Worm (Caenorhabditis elegans): ENCODE measurements around the gene ceh-41.

- TF ChIP-seq F13H6.1 (tag; optimal IDR thresholded peaks at IDR 0.05) (no peak), nhr-12 (tag; optimal IDR thresholded peaks at IDR 0.05) (no peak), alr-1 (tag; optimal IDR thresholded peaks at IDR 0.05) (no peak), ceh-82 (tag; optimal IDR thresholded peaks at IDR 0.05) (no peak), ama-1 (optimal IDR thresholded peaks at IDR 0.05) (no peak), ztf-4 (tag; optimal IDR thresholded peaks at IDR 0.05) (no peak), nhr-237 (tag; optimal IDR thresholded peaks at IDR 0.05) (no peak), dmd-4 (tag; optimal IDR thresholded peaks at IDR 0.05) (no peak), ztf-11 (tag; optimal IDR thresholded peaks at IDR 0.05) (no peak), nhr-11 (tag; optimal IDR thresholded peaks at IDR 0.05) (no peak)
These were observed 32.4 kb downstream of the ceh-41 start, which contains the start of gene C14E2.7 for ce11 chrX:1816106-1816505.

Data from whole organism, L2 larva.